Fruit fly (Drosophila melanogaster) whole organism, prepupa: ENCODE measurements around the gene CG34039.

Experiments used
- CG10631 ChIP-seq: fragments of 200-800 bp; sonication (Bioruptor generic); optimal IDR thresholded peaks from 2 replicates; lab custom pipeline; 2016; ENCODE audit warnings: missing biosample characterization, missing genetic modification characterization
- CG10669 ChIP-seq: fragments of 200-800 bp; sonication (Bioruptor generic); optimal IDR thresholded peaks from 3 replicates; lab custom pipeline; 2018; ENCODE audit warnings: missing biosample characterization, mild to moderate bottlenecking, missing genetic modification characterization, moderate library complexity
- CG11294 ChIP-seq: fragments of 200-800 bp; sonication (Bioruptor generic); IDR thresholded peaks from 2 replicates; pipeline ENCODE4 v1.3.6; 2022; ENCODE audit warnings: missing biosample characterization, missing genetic modification characterization
- CG11762 ChIP-seq: fragments of 200-800 bp; sonication (Bioruptor generic); optimal IDR thresholded peaks from 3 replicates; lab custom pipeline; 2016; ENCODE audit warnings: missing biosample characterization, missing genetic modification characterization; ENCODE audit not compliant: insufficient read depth
- CG11902 ChIP-seq: fragments of 200-800 bp; sonication (Bioruptor generic); optimal IDR thresholded peaks from 3 replicates; lab custom pipeline; 2016; ENCODE audit warnings: missing biosample characterization, missing genetic modification characterization
- CG15336 ChIP-seq: fragments of 200-800 bp; sonication (Bioruptor generic); IDR thresholded peaks from 2 replicates; pipeline ENCODE4 v1.3.6; 2022; ENCODE audit warnings: missing biosample characterization, missing genetic modification characterization
- CG1621 ChIP-seq: fragments of 200-800 bp; sonication (Bioruptor generic); optimal IDR thresholded peaks from 3 replicates; lab custom pipeline; 2018; ENCODE audit warnings: missing biosample characterization, mild to moderate bottlenecking, missing genetic modification characterization
- CG3032 ChIP-seq: fragments of 200-800 bp; optimal IDR thresholded peaks from 2 replicates; lab custom pipeline; 2019; ENCODE audit warnings: missing biosample characterization, mild to moderate bottlenecking, missing genetic modification characterization, moderate library complexity
- CG32006 ChIP-seq: fragments of 200-800 bp; sonication (Bioruptor generic); optimal IDR thresholded peaks from 3 replicates; lab custom pipeline; 2017; ENCODE audit warnings: missing biosample characterization, mild to moderate bottlenecking, missing genetic modification characterization
- CG34406 ChIP-seq: fragments of 200-800 bp; sonication (Bioruptor generic); optimal IDR thresholded peaks from 3 replicates; lab custom pipeline; 2016; ENCODE audit warnings: missing biosample characterization, missing genetic modification characterization
- CG4318 ChIP-seq: fragments of 200-800 bp; sonication (Bioruptor generic); optimal IDR thresholded peaks from 3 replicates; lab custom pipeline; 2017; ENCODE audit warnings: missing biosample characterization, mild to moderate bottlenecking, missing genetic modification characterization
- CG6163 ChIP-seq: fragments of 200-800 bp; sonication (Bioruptor generic); IDR thresholded peaks from 3 replicates; pipeline ENCODE4 v1.3.6; 2022; ENCODE audit warnings: missing biosample characterization, missing genetic modification characterization
- CG6276 ChIP-seq: fragments of 200-800 bp; sonication (Bioruptor generic); optimal IDR thresholded peaks from 2 replicates; lab custom pipeline; 2017; ENCODE audit warnings: missing biosample characterization, mild to moderate bottlenecking, missing genetic modification characterization
- CG6808 ChIP-seq: fragments of 200-800 bp; sonication (Bioruptor generic); optimal IDR thresholded peaks from 3 replicates; lab custom pipeline; 2017; ENCODE audit warnings: missing biosample characterization, missing genetic modification characterization, mild to moderate bottlenecking, moderate library complexity, missing genetic modification reagents
- CG6854 ChIP-seq: fragments of 200-800 bp; sonication (Bioruptor generic); optimal IDR thresholded peaks from 2 replicates; lab custom pipeline; 2017; ENCODE audit warnings: missing biosample characterization, mild to moderate bottlenecking, missing genetic modification characterization
- CG7368 ChIP-seq: fragments of 200-800 bp; sonication (Bioruptor generic); optimal IDR thresholded peaks from 3 replicates; lab custom pipeline; 2016; ENCODE audit warnings: missing biosample characterization, missing genetic modification characterization
- CG8119 ChIP-seq: fragments of 200-800 bp; sonication (Bioruptor generic); IDR thresholded peaks from 3 replicates; pipeline ENCODE4 v1.3.6; 2022; ENCODE audit warnings: missing biosample characterization, missing genetic modification characterization
- CG8319 ChIP-seq: fragments of 200-800 bp; sonication (Bioruptor generic); optimal IDR thresholded peaks from 3 replicates; lab custom pipeline; 2016; ENCODE audit warnings: missing biosample characterization, missing genetic modification characterization
- CG8632 ChIP-seq: fragments of 200-800 bp; sonication (Bioruptor generic); optimal IDR thresholded peaks from 3 replicates; lab custom pipeline; 2016; ENCODE audit warnings: missing biosample characterization, missing genetic modification characterization
- CG9139 ChIP-seq: fragments of 200-800 bp; sonication (Bioruptor generic); optimal IDR thresholded peaks from 3 replicates; lab custom pipeline; 2017; ENCODE audit warnings: missing biosample characterization, mild to moderate bottlenecking, missing genetic modification characterization
- Eip75B ChIP-seq: fragments of 200-800 bp; sonication (Bioruptor generic); optimal IDR thresholded peaks from 3 replicates; lab custom pipeline; 2016; ENCODE audit warnings: missing biosample characterization, missing genetic modification characterization
- Ets96B ChIP-seq: fragments of 200-800 bp; optimal IDR thresholded peaks from 2 replicates; lab custom pipeline; 2019; ENCODE audit warnings: missing biosample characterization, mild to moderate bottlenecking, missing genetic modification characterization, moderate library complexity
- Gug ChIP-seq: fragments of 200-800 bp; sonication (Bioruptor generic); IDR thresholded peaks from 2 replicates; pipeline ENCODE4 v1.3.6; 2022; ENCODE audit warnings: missing biosample characterization, missing genetic modification characterization
- Hr38 ChIP-seq: sonication (Bioruptor generic); optimal IDR thresholded peaks from 2 replicates; lab custom pipeline; 2016; ENCODE audit warnings: missing biosample characterization, missing genetic modification characterization
- Hr39 ChIP-seq: fragments of 200-800 bp; sonication (Bioruptor generic); optimal IDR thresholded peaks from 2 replicates; lab custom pipeline; 2016; ENCODE audit warnings: missing biosample characterization, missing genetic modification characterization
- Hr4 ChIP-seq: fragments of 200-800 bp; sonication (Bioruptor generic); optimal IDR thresholded peaks from 3 replicates; lab custom pipeline; 2016; ENCODE audit warnings: missing biosample characterization, missing genetic modification characterization
- OdsH ChIP-seq: fragments of 200-800 bp; sonication (Bioruptor generic); optimal IDR thresholded peaks from 3 replicates; lab custom pipeline; 2016; ENCODE audit warnings: missing biosample characterization, missing genetic modification characterization
- Smox ChIP-seq: fragments of 200-800 bp; sonication (Bioruptor generic); optimal IDR thresholded peaks from 3 replicates; lab custom pipeline; 2016; ENCODE audit warnings: missing biosample characterization, missing genetic modification characterization
- Sox102F ChIP-seq: fragments of 200-800 bp; sonication (Bioruptor generic); optimal IDR thresholded peaks from 2 replicates; lab custom pipeline; 2016; ENCODE audit warnings: missing biosample characterization, mild to moderate bottlenecking, missing genetic modification characterization
- Sox14 ChIP-seq: fragments of 200-800 bp; sonication (Bioruptor generic); optimal IDR thresholded peaks from 3 replicates; lab custom pipeline; 2016; ENCODE audit warnings: missing biosample characterization, missing genetic modification characterization
- Sox15 ChIP-seq: fragments of 200-800 bp; sonication (Bioruptor generic); optimal IDR thresholded peaks from 3 replicates; lab custom pipeline; 2016; ENCODE audit warnings: missing biosample characterization, missing genetic modification characterization
- achi ChIP-seq: fragments of 200-800 bp; sonication (Bioruptor generic); optimal IDR thresholded peaks from 3 replicates; lab custom pipeline; 2016; ENCODE audit warnings: missing biosample characterization, missing genetic modification characterization
- acj6 ChIP-seq: fragments of 200-800 bp; sonication (Bioruptor generic); optimal IDR thresholded peaks from 3 replicates; lab custom pipeline; 2016; ENCODE audit warnings: missing biosample characterization, missing genetic modification characterization
- cyc ChIP-seq: fragments of 200-800 bp; sonication (Bioruptor generic); optimal IDR thresholded peaks from 3 replicates; lab custom pipeline; 2016; ENCODE audit warnings: missing biosample characterization, missing genetic modification characterization
- dac ChIP-seq: fragments of 200-800 bp; sonication (Bioruptor generic); optimal IDR thresholded peaks from 2 replicates; lab custom pipeline; 2017; ENCODE audit warnings: missing biosample characterization, mild to moderate bottlenecking, missing genetic modification characterization
- dsx ChIP-seq: fragments of 200-800 bp; optimal IDR thresholded peaks from 3 replicates; lab custom pipeline; 2019; ENCODE audit warnings: missing biosample characterization, mild to moderate bottlenecking, missing genetic modification characterization, moderate library complexity; ENCODE audit not compliant: poor library complexity, severe bottlenecking
- eg ChIP-seq: fragments of 200-800 bp; sonication (Bioruptor generic); IDR thresholded peaks from 3 replicates; pipeline ENCODE4 v1.3.6; 2022; ENCODE audit warnings: missing biosample characterization, missing genetic modification characterization
- esn ChIP-seq: fragments of 200-800 bp; sonication (Bioruptor generic); optimal IDR thresholded peaks from 2 replicates; lab custom pipeline; 2016; ENCODE audit warnings: missing biosample characterization, mild to moderate bottlenecking, missing genetic modification characterization, moderate library complexity
- fd59A ChIP-seq: fragments of 200-800 bp; sonication (Bioruptor generic); optimal IDR thresholded peaks from 2 replicates; lab custom pipeline; 2017; ENCODE audit warnings: missing biosample characterization, mild to moderate bottlenecking, missing genetic modification characterization, missing genetic modification reagents
- fd85E ChIP-seq: fragments of 200-800 bp; sonication (Bioruptor generic); optimal IDR thresholded peaks from 3 replicates; lab custom pipeline; 2016; ENCODE audit warnings: missing biosample characterization, missing genetic modification characterization
- fkh ChIP-seq: fragments of 200-800 bp; sonication (Bioruptor generic); optimal IDR thresholded peaks from 3 replicates; lab custom pipeline; 2017; ENCODE audit warnings: missing biosample characterization, mild to moderate bottlenecking, missing genetic modification characterization, moderate library complexity
- lz ChIP-seq: fragments of 200-800 bp; sonication (Bioruptor generic); optimal IDR thresholded peaks from 3 replicates; lab custom pipeline; 2016; ENCODE audit warnings: missing biosample characterization, missing genetic modification characterization
- net ChIP-seq: fragments of 200-800 bp; sonication (Bioruptor generic); optimal IDR thresholded peaks from 3 replicates; lab custom pipeline; 2016; ENCODE audit warnings: missing biosample characterization, missing genetic modification characterization
- ss ChIP-seq, 2 experiments: fragments of 200-800 bp; sonication (Bioruptor generic); optimal IDR thresholded peaks; 2 replicates in 1 of 2; 3 replicates in 1 of 2; lab custom pipeline; 2017 to 2018; ENCODE audit warnings: mild to moderate bottlenecking in 2 of 2, missing biosample characterization in 2 of 2, missing genetic modification characterization in 2 of 2, moderate library complexity in 1 of 2
- svp ChIP-seq: fragments of 200-800 bp; sonication (Bioruptor generic); peaks from one replicate; lab custom pipeline; 2016; ENCODE audit warnings: missing biosample characterization, missing genetic modification characterization
- vri ChIP-seq: fragments of 200-800 bp; sonication (Bioruptor generic); optimal IDR thresholded peaks from 3 replicates; lab custom pipeline; 2016; ENCODE audit warnings: missing biosample characterization, mild to moderate bottlenecking, missing genetic modification characterization

The CG34039 gene

dm6 chr3L:14544987-14545943, 14.5 kb upstream of the CG34039 start (continued):
- TF ChIP-seq CG9139 (GFP tag; lab: Kevin White, UChicago) (no peak), CG1621 (no peak), CG10631 (GFP tag; lab: Kevin White, UChicago) (peak; percentile 56), fd59A (GFP tag; lab: Kevin White, UChicago) (no peak), CG8632 (GFP tag; lab: Kevin White, UChicago) (peak; percentile 46), Sox15 (peak; percentile 36), lz (peak; percentile 49), Ets96B (peak; percentile 33), dac (GFP tag; lab: Kevin White, UChicago) (no peak), Sox102F (GFP tag; lab: Kevin White, UChicago) (peak; percentile 68), OdsH (GFP tag; lab: Kevin White, UChicago) (peak; percentile 51), CG11294 (no peak), svp (GFP tag; lab: Kevin White, UChicago) (peak; percentile 84), Gug (GFP tag; lab: Robert Waterston, UW) (no peak), esn (GFP tag; lab: Kevin White, UChicago) (peak; percentile 70), CG3032 (tag; lab: Kevin White, UChicago) (peak; percentile 26), dsx (GFP tag; lab: Kevin White, UChicago) (no peak), CG8119 (no peak), CG15336 (GFP tag; lab: Robert Waterston, UW) (0 out of 2 replicates have a peak, but pooled peaks have one; percentile 15), Eip75B (GFP tag; lab: Kevin White, UChicago) (peak; percentile 41), CG6276 (no peak), CG32006 (peak; percentile 58), CG10669 (peak; percentile 4), Hr38 (GFP tag; lab: Kevin White, UChicago) (no peak), CG7368 (GFP tag; lab: Kevin White, UChicago) (no peak), Sox14 (GFP tag; lab: Kevin White, UChicago) (peak; percentile 14), cyc (peak; percentile 29)

dm6 chr3L:14546918-14547533, 12.8 kb upstream of the CG34039 start:
- TF ChIP-seq CG10669: no peak
- 0 out of 3 replicates have a peak, but pooled peaks have one; percentile 14 for TF ChIP-seq eg (GFP tag; lab: Robert Waterston, UW)
- TF ChIP-seq Ets96B: no peak
- TF ChIP-seq CG8119: no peak
- no peak for TF ChIP-seq Hr38 (GFP tag; lab: Kevin White, UChicago)
- TF ChIP-seq CG4318 (GFP tag; lab: Kevin White, UChicago): no peak
- TF ChIP-seq OdsH (GFP tag; lab: Kevin White, UChicago): no peak
- peak; percentile 92 for TF ChIP-seq vri (GFP tag; lab: Kevin White, UChicago)
- TF ChIP-seq svp (GFP tag; lab: Kevin White, UChicago): peak; percentile 69
- TF ChIP-seq Sox15: no peak
- TF ChIP-seq CG34406 (GFP tag; lab: Kevin White, UChicago): no peak
- no peak for TF ChIP-seq CG1621
- no peak for TF ChIP-seq Hr39 (GFP tag; lab: Kevin White, UChicago)
- TF ChIP-seq ss (GFP tag; optimal IDR thresholded peaks at IDR 0.05; lab: Kevin White, UChicago): no peak
- TF ChIP-seq CG8319 (GFP tag; lab: Kevin White, UChicago): no peak
- TF ChIP-seq Sox14 (GFP tag; lab: Kevin White, UChicago): no peak
- TF ChIP-seq CG11294: no peak
- no peak for TF ChIP-seq CG6808 (GFP tag; lab: Kevin White, UChicago)
- TF ChIP-seq achi (GFP tag; lab: Kevin White, UChicago): no peak
- TF ChIP-seq CG6163 (GFP tag; lab: Robert Waterston, UW): 0 out of 3 replicates have a peak, but pooled peaks have one; percentile 9
- no peak for TF ChIP-seq Gug (GFP tag; lab: Robert Waterston, UW)
- no peak for TF ChIP-seq net (GFP tag; lab: Kevin White, UChicago)
- no peak for TF ChIP-seq fd85E (GFP tag; lab: Kevin White, UChicago)
- TF ChIP-seq CG10631 (GFP tag; lab: Kevin White, UChicago): no peak
- TF ChIP-seq Hr4: no peak
- TF ChIP-seq CG11762: no peak
- TF ChIP-seq CG6854: no peak
- TF ChIP-seq fkh (GFP tag; lab: Kevin White, UChicago): no peak
- TF ChIP-seq CG3032 (tag; lab: Kevin White, UChicago): no peak
- no peak for TF ChIP-seq CG32006
- TF ChIP-seq CG11902 (GFP tag; lab: Kevin White, UChicago): no peak
- TF ChIP-seq Smox: no peak
- no peak for TF ChIP-seq acj6 (GFP tag; lab: Kevin White, UChicago)
- no peak for TF ChIP-seq CG7368 (GFP tag; lab: Kevin White, UChicago)
